Comparison of ENCODE assay signal across 3 fruit fly cellular contexts in genomic region chr2L:6716182-6716770, dm6.
TF ChIP-seq lines count a peak whose summit lies in the region.

Gene AkhR, minus strand, starts transcription at chr2L:6716186.

- TF ChIP-seq CTCF in whole organism, embryonic (GFP tag; optimal IDR thresholded peaks at IDR 0.05; lab: Kevin White, UChicago), result no peak

TF ChIP-seq in whole organism, 6 proteins besides CTCF, POLR2A, EP300 and RAD21:
- TF ChIP-seq pan (optimal IDR thresholded peaks at IDR 0.05; lab: Kevin White, UChicago) (peak; percentile 76), EcR (GFP tag; optimal IDR thresholded peaks at IDR 0.05; lab: Kevin White, UChicago) (no peak), CG8478 (optimal IDR thresholded peaks at IDR 0.05; lab: Kevin White, UChicago) (no peak), Dll (optimal IDR thresholded peaks at IDR 0.05; lab: Kevin White, UChicago) (no peak)
TF ChIP-seq in whole organism: peak in this region for 1.

TF ChIP-seq in whole organism, embryonic, 481 proteins besides CTCF, POLR2A, EP300 and RAD21:
- TF ChIP-seq NK7.1 (GFP tag; optimal IDR thresholded peaks at IDR 0.05; lab: Kevin White, UChicago), result no peak
- no peak for TF ChIP-seq en (GFP tag; optimal IDR thresholded peaks at IDR 0.05; lab: Kevin White, UChicago)
- no peak for TF ChIP-seq CG30020 (tag; optimal IDR thresholded peaks at IDR 0.05; lab: Kevin White, UChicago)
- no peak for TF ChIP-seq E2f1 (GFP tag; IDR thresholded peaks at IDR 0.05; lab: Robert Waterston, UW)
- no peak for TF ChIP-seq ttk (GFP tag; IDR thresholded peaks at IDR 0.05; lab: Robert Waterston, UW)
- no peak for TF ChIP-seq cas (GFP tag; IDR thresholded peaks at IDR 0.05; lab: Robert Waterston, UW)
- TF ChIP-seq D19B (GFP tag; optimal IDR thresholded peaks at IDR 0.05; lab: Kevin White, UChicago), result no peak
- no peak for TF ChIP-seq CG32767 (GFP tag; IDR thresholded peaks at IDR 0.05; lab: Robert Waterston, UW)
- TF ChIP-seq CG34376 (GFP tag; optimal IDR thresholded peaks at IDR 0.05; lab: Kevin White, UChicago), result peak; percentile 9
- peak; percentile 47 for TF ChIP-seq row (GFP tag; IDR thresholded peaks at IDR 0.05; lab: Robert Waterston, UW)
- no peak for TF ChIP-seq CG10366 (GFP tag; IDR thresholded peaks at IDR 0.05; lab: Robert Waterston, UW)
- peak; percentile 70 for TF ChIP-seq Ets65A (GFP tag; lab: Kevin White, UChicago)
- peak; percentile 47 for TF ChIP-seq Med (GFP tag; lab: Kevin White, UChicago)
- TF ChIP-seq CG12219 (GFP tag; optimal IDR thresholded peaks at IDR 0.05; lab: Kevin White, UChicago), result no peak
TF ChIP-seq in whole organism, embryonic: peak in this region for 4.

TF ChIP-seq in whole organism, prepupa, 60 proteins besides CTCF, POLR2A, EP300 and RAD21:
- TF ChIP-seq svp (GFP tag; lab: Kevin White, UChicago) (peak; percentile 96), CG6792 (GFP tag; optimal IDR thresholded peaks at IDR 0.05; lab: Kevin White, UChicago) (no peak)
TF ChIP-seq in whole organism, prepupa: peak in this region for 1.
